Fruit fly (Drosophila melanogaster): ENCODE results near the gene CG17600.

dm6 chrX:22546797-22547196, 31.8 kb downstream of the CG17600 start, which contains the start of gene CG17601:
- no peak for TF ChIP-seq ase (GFP tag; IDR thresholded peaks at IDR 0.05)
- TF ChIP-seq CG9817 (tag; optimal IDR thresholded peaks at IDR 0.05) = no peak
- TF ChIP-seq CG17802 (tag; optimal IDR thresholded peaks at IDR 0.05) = no peak
- no peak for TF ChIP-seq CG32767 (GFP tag; IDR thresholded peaks at IDR 0.05)
- no peak for TF ChIP-seq CG3838 (GFP tag; optimal IDR thresholded peaks at IDR 0.05)
- no peak for TF ChIP-seq CG6689 (GFP tag; IDR thresholded peaks at IDR 0.05)

All from whole organism, embryonic.